Worm (Caenorhabditis elegans): Measurements from ENCODE around the gene C03B1.10.

DNA sequence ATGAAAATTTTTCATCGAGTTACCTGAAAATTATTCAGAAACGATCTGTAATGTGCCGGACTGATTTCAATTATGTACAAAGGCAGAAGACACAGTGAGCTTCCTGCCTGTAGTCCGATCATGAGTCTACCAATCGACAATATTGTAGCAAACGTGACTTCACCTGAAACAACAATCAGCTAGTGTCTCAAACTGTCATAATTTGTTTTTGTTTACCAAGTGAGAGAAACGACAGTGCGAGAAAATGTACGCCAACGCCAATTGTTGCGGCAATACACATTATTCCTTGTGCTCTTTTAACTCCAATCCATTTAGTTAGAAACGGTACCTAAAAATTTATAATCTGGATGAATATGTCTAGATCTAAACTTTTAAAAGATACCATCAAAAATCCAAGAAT, 20.3 kb downstream of the C03B1.10 start:
- TF ChIP-seq ama-1 (optimal IDR thresholded peaks at IDR 0.05) (no peak), hnd-1 (tag; optimal IDR thresholded peaks at IDR 0.05) (no peak), pes-1 (GFP tag; IDR thresholded peaks at IDR 0.05) (no peak), B0310.2 (tag; optimal IDR thresholded peaks at IDR 0.05) (no peak), ceh-13 (GFP tag; optimal IDR thresholded peaks at IDR 0.05) (no peak), scrt-1 (GFP tag; IDR thresholded peaks at IDR 0.05) (no peak), hmbx-1 (tag; optimal IDR thresholded peaks at IDR 0.05) (no peak), tra-4 (tag; optimal IDR thresholded peaks at IDR 0.05) (no peak), flt-1 (GFP tag; IDR thresholded peaks at IDR 0.05) (no peak)

All from whole organism, early embryonic.